Worm (Caenorhabditis elegans) whole organism, dauer: ENCODE measurements around the gene nhr-158.

Source experiments
- unc-62 ChIP-seq: sonication (generic microtip); optimal IDR thresholded peaks from 2 replicates; lab custom pipeline; 2017; ENCODE audit warnings: missing biosample characterization, missing genetic modification reagents, missing genetic modification characterization

The nhr-158 gene

DNA sequence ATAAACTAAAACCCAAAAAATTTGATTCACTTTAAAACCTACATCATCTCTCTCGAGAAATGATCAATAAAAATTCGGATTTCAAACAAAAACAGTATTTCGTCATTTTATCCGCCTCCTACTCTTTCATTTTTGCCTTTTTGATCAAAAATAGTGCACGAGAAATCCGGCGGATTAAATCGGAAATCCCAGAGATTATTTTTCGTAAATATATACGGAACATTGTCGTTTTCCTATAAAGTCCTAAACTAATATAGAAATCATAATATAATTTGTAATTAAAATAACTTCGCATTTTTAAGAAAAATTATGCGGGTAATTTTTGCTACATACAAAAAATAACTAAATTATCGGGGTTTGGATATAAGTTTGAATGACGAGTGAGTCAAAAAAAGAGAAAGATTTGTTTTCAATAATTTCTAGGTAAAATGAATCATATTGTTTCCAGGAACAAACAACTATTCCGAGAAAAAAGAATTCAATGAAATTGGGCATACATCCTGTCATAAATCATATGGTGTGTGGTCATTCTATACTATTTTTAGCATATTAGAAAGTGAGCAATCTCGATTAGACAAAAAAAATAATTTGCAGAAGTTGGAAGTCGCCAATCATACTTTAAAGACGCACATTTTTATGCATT, at the start of gene nhr-158:
nhr-158 (minus strand) TSS at position 51 of the 643 bp plus-strand sequence.
- TF ChIP-seq unc-62 (GFP tag; lab: Kevin White, UChicago): no peak

DNA sequence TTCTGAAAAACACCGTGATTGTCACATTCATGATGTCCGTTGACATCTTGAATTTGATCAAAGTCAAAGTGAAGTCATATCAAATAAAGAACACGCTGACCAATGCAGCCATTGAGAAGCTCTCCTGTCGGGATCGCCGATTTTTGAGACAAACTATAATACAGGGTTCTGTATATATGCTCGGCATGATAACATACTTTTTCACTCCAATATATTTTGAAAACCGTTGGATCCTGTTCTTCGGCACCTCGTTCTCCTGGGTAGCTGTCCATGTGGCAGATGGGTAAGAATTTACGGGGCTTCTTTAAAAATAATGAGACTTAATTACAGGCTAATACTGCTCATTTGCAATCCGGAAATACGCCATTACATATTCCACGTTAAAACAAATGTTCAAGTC, 48.6 kb upstream of the nhr-158 start:
- TF ChIP-seq unc-62 (GFP tag; lab: Kevin White, UChicago): no peak

DNA sequence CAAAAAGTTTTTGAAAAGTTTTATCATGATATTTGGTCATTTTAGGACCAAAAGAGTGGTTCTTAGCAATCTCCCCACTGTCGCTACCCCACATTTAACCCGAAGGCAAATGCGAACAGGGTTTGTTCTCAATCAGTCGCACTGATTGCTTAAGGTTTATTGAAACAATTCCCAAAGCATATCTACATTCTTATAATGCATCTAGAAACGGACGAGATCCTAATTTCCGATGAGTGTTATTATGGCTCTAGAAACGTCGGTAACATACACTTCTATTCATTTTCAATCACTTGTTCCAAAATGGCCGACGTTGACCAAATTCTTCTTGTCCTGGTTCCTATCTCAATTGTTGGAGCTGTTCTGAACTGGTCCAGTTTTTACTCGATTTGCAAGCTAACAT, 47.7 kb upstream of the nhr-158 start, which contains the start of gene srx-65:
srx-65 (plus strand) TSS at position 301 of the 400 bp plus-strand sequence.
- no peak for TF ChIP-seq unc-62 (GFP tag; lab: Kevin White, UChicago)

DNA sequence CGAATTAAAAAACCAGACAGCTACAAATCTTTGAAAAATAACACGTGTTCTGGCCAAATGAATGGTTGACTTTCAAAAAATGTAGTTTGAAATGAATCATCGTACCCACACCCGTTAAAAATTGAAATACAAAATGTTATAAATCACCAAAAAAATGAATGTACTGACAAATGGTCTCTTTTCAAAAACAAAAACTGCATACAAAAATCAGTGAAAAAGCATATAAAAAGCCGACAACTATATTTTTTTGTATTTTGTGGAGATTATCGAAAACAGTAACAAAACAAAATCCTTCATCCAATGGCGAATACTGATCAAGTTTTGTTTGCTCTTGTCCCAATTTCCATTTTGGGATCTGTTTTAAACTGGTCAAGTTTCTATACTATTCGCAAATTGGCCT, 45.3 kb upstream of the nhr-158 start, which contains the start of gene srx-66:
srx-66 (plus strand) TSS at position 301 of the 400 bp plus-strand sequence.
- TF ChIP-seq unc-62 (GFP tag; lab: Kevin White, UChicago): no peak

ce11 chrV:3916480-3916879, 42.5 kb upstream of the nhr-158 start, which contains the start of gene srx-67:
TSS of gene srx-67 (plus strand) at chrV:3916780.
- TF ChIP-seq unc-62 (GFP tag; lab: Kevin White, UChicago): no peak

ce11 chrV:3913131-3913530, 39.2 kb upstream of the nhr-158 start:
- TF ChIP-seq unc-62 (GFP tag; lab: Kevin White, UChicago): no peak

ce11 chrV:3912472-3912871, 38.5 kb upstream of the nhr-158 start, which contains the start of gene srx-68:
TSS of gene srx-68 (plus strand) at chrV:3912772.
- no peak for TF ChIP-seq unc-62 (GFP tag; lab: Kevin White, UChicago)

DNA sequence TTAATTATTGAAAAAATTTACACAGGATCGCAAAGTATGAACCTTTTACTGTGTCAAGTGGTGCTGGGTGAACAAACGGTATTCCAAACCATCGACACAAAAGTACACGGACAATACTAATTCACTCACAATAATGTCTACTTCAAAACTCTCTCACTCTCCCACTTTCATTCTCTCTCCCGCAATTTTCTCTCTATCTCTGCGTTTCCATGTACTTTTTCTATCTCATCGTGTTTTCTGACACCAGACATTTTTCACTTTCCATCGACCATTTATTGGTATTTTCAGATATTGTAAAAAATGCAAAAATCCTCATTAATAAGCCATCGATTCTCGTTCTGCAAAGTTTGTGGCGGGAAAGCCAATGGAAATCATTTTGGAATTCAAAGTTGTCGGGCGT, 31.9 kb upstream of the nhr-158 start, which contains the start of gene nhr-156:
nhr-156 (plus strand) TSS at position 266 of the 400 bp plus-strand sequence.
- TF ChIP-seq unc-62 (GFP tag; lab: Kevin White, UChicago): no peak

DNA sequence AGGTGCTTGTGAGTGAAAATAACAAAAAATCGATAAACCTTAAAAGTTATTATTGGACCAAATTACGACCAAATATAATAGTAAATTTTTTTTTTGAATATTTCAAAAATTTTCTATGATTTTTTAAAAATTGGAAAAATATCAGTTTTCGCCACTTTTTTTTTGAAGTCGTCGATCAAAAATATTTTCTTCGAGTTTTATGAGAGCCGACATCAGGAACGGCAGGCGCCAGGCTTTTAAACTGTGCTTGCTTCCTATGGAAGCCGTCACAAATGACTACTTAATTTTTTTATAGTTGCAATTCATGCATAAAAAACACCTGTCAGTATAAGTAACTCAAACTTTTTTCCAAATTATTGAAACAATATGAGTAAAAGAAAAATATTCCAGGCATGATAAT, 29.5 kb upstream of the nhr-158 start:
- no peak for TF ChIP-seq unc-62 (GFP tag; lab: Kevin White, UChicago)

ce11 chrV:3902458-3903157, 28.7 kb upstream of the nhr-158 start, which contains the start of the genes str-229 and srh-190:
TSS of gene str-229 (minus strand) at chrV:3902558.
TSS of gene srh-190 (plus strand) at chrV:3903107.
- no peak for TF ChIP-seq unc-62 (GFP tag; lab: Kevin White, UChicago)

DNA sequence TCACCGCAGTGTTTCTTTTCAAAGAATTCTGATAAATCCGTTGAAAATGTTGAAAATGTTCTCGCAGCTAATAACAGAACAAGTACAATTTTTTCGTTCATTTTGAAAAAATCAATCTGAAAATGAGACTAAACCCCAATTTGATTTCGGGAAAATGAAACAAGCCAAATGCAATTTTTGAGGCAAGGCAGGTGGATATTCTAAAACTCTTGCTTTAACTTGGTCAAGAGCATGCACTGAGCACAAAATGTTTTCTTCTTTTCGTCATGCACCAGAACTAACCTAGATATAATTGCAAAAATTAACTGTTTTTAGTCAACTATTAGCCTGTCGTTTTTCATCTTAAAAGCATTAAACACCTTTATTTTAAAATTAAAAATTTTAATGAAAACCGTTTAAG, 26.1 kb upstream of the nhr-158 start, which contains the start of gene irld-22:
irld-22 (minus strand) TSS at position 101 of the 400 bp plus-strand sequence.
- TF ChIP-seq unc-62 (GFP tag; lab: Kevin White, UChicago): no peak

ce11 chrV:3896018-3896417, 22.1 kb upstream of the nhr-158 start:
- no peak for TF ChIP-seq unc-62 (GFP tag; lab: Kevin White, UChicago)

DNA sequence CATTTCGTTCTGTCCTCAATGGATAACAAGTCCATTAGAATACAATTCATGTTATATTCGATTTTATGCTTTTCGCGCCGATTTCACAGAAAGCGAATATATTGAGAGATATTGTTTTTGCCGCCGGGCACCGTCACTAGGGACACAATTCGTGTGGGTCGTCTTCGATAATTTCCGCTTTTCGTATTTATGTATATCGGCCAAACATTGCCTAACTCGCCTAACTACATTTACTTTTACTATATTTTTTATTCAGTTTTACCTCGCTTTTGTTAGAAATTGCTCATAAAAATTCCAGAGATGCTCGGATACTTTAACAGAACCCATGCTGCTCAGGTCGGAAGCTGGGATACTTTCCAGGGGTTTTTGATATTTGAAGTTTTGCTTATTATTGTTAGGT, 20.7 kb upstream of the nhr-158 start, which contains the start of gene sre-9:
sre-9 (plus strand) TSS at position 301 of the 400 bp plus-strand sequence.
- TF ChIP-seq unc-62 (GFP tag; lab: Kevin White, UChicago): no peak

DNA sequence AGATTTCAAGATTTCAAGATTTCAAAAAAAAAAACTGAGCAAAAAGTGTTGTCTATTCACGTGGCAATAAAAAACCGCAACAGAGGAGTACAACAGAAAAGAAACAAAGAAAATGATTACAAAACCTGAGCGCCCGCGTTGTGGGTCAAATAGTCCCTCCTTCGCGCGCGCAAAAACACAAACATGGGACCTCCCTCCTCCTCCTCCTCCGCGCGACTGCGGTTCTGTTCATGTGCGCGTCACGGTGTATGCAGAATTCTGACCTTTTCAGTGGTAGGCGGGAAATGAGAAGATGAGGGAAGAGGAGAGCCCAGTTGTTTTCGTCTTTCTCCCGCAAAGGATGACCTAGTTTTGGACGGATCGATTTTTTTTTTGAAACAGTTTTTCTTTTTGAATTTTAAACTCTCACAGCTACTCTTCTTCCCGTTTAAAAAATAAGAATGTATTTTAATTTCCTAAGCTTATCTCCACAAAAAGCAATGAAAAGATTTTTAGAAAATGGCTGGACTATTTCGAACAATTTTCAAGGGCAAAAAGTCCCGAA, 18.5 kb upstream of the nhr-158 start, which contains the start of gene C17E7.4:
C17E7.4 (plus strand) TSS at position 494 of the 544 bp plus-strand sequence.
- no peak for TF ChIP-seq unc-62 (GFP tag; lab: Kevin White, UChicago)

ce11 chrV:3891919-3892318, 18.0 kb upstream of the nhr-158 start, which contains the start of gene C17E7.12:
TSS of gene C17E7.12 (minus strand) at chrV:3892019.
- no peak for TF ChIP-seq unc-62 (GFP tag; lab: Kevin White, UChicago)

DNA sequence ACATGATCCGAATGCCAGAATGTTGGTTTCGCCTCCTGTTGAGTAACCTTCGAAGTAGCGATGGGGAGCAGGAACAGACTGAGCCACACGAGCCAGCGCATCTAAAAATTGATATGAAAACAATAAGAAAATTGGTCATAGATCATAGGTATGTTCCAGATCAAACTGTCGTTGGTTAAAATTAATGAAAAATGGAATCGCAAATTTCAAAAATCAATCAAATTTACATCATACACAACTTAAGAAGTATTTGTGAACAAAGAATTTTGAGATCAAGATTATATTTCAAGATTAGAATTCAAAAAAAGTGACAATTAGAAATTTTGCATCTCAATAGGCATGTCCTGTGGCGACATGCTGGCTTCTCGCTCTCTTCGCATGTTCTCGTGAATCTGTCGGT, 16.8 kb upstream of the nhr-158 start, which contains the start of gene C17E7.9:
C17E7.9 (minus strand) TSS at position 101 of the 400 bp plus-strand sequence.
- TF ChIP-seq unc-62 (GFP tag; lab: Kevin White, UChicago): no peak
